Worm (Caenorhabditis elegans) whole organism, mixed stage, embryonic: ENCODE results near the gene R07E5.11.

Source experiments
- M03D4.4 ChIP-seq: sonication (generic microtip); optimal IDR thresholded peaks from 2 replicates; lab custom pipeline; 2017; ENCODE audit warnings: mild to moderate bottlenecking, missing genetic modification characterization, missing compliant biosample characterization
- bed-3 ChIP-seq: fragments of 200-800 bp; sonication (Bioruptor generic); optimal IDR thresholded peaks from 3 replicates; lab custom pipeline; 2018; ENCODE audit warnings: mild to moderate bottlenecking, missing genetic modification characterization, moderate library complexity, missing compliant biosample characterization
- blmp-1 ChIP-seq: fragments of 150-350 bp; optimal IDR thresholded peaks from 2 replicates; lab custom pipeline; 2014; ENCODE audit warnings: missing biosample characterization, missing genetic modification characterization
- ceh-43 ChIP-seq: fragments of 200-800 bp; sonication (Bioruptor generic); optimal IDR thresholded peaks from 2 replicates; lab custom pipeline; 2018; ENCODE audit warnings: mild to moderate bottlenecking, missing genetic modification characterization, moderate library complexity, missing compliant biosample characterization
- ceh-83 ChIP-seq: fragments of 200-800 bp; sonication (Bioruptor generic); optimal IDR thresholded peaks from 2 replicates; lab custom pipeline; 2018; ENCODE audit warnings: mild to moderate bottlenecking, missing genetic modification characterization, missing compliant biosample characterization
- ces-1 ChIP-seq: fragments of 150-350 bp; optimal IDR thresholded peaks from 2 replicates; lab custom pipeline; 2014; ENCODE audit warnings: missing biosample characterization, missing genetic modification reagents, missing genetic modification characterization
- cnd-1 ChIP-seq: fragments of 200-800 bp; sonication (Bioruptor generic); optimal IDR thresholded peaks from 2 replicates; lab custom pipeline; 2018; ENCODE audit warnings: mild to moderate bottlenecking, missing genetic modification characterization, missing compliant biosample characterization
- drap-1 ChIP-seq: fragments of 200-800 bp; sonication (Bioruptor generic); optimal IDR thresholded peaks from 3 replicates; lab custom pipeline; 2018; ENCODE audit warnings: mild to moderate bottlenecking, missing genetic modification characterization, missing compliant biosample characterization
- elt-1 ChIP-seq: sonication (generic microtip); optimal IDR thresholded peaks from 2 replicates; lab custom pipeline; 2017; ENCODE audit warnings: missing genetic modification characterization, mild to moderate bottlenecking, missing compliant biosample characterization, antibody characterized with exemption, moderate library complexity, borderline replicate concordance; ENCODE audit not compliant: insufficient read depth
- elt-3 ChIP-seq: fragments of 150-350 bp; optimal IDR thresholded peaks from 2 replicates; lab custom pipeline; 2014; ENCODE audit warnings: missing biosample characterization, missing genetic modification characterization
- flh-1 ChIP-seq: fragments of 200-800 bp; sonication (Bioruptor generic); optimal IDR thresholded peaks from 2 replicates; lab custom pipeline; 2018; ENCODE audit warnings: mild to moderate bottlenecking, missing genetic modification characterization, moderate library complexity, missing compliant biosample characterization
- ham-2 ChIP-seq: fragments of 200-800 bp; sonication (Bioruptor generic); optimal IDR thresholded peaks from 2 replicates; lab custom pipeline; 2018; ENCODE audit warnings: mild to moderate bottlenecking, missing genetic modification characterization, missing compliant biosample characterization
- hlh-1 ChIP-seq: fragments of 150-350 bp; optimal IDR thresholded peaks from 2 replicates; lab custom pipeline; 2014; ENCODE audit warnings: missing biosample characterization, missing genetic modification reagents, missing genetic modification characterization
- lin-13 ChIP-seq: fragments of 150-350 bp; optimal IDR thresholded peaks from 2 replicates; lab custom pipeline; 2014; ENCODE audit warnings: missing biosample characterization, missing genetic modification characterization
- lsy-2 ChIP-seq: fragments of 150-350 bp; optimal IDR thresholded peaks from 2 replicates; lab custom pipeline; 2014; ENCODE audit warnings: missing biosample characterization, missing genetic modification characterization
- mab-5 ChIP-seq: fragments of 150-350 bp; optimal IDR thresholded peaks from 2 replicates; lab custom pipeline; 2014; ENCODE audit warnings: missing biosample characterization, missing genetic modification characterization
- mep-1 ChIP-seq: fragments of 150-350 bp; optimal IDR thresholded peaks from 2 replicates; lab custom pipeline; 2017; ENCODE audit warnings: missing biosample characterization, missing genetic modification reagents, missing genetic modification characterization, inconsistent platforms
- mls-2 ChIP-seq: sonication (generic microtip); optimal IDR thresholded peaks from 2 replicates; lab custom pipeline; 2016; ENCODE audit warnings: mild to moderate bottlenecking, missing genetic modification characterization, moderate library complexity, missing compliant biosample characterization
- nhr-12 ChIP-seq: fragments of 150-350 bp; optimal IDR thresholded peaks from 2 replicates; lab custom pipeline; 2014; ENCODE audit warnings: missing biosample characterization, missing genetic modification characterization
- nhr-2 ChIP-seq: fragments of 150-350 bp; optimal IDR thresholded peaks from 2 replicates; lab custom pipeline; 2014; ENCODE audit warnings: missing biosample characterization, missing genetic modification characterization
- nhr-237 ChIP-seq: fragments of 150-350 bp; optimal IDR thresholded peaks from 2 replicates; lab custom pipeline; 2014; ENCODE audit warnings: missing biosample characterization, missing genetic modification characterization
- nhr-28 ChIP-seq: fragments of 150-350 bp; optimal IDR thresholded peaks from 2 replicates; lab custom pipeline; 2014; ENCODE audit warnings: missing biosample characterization, missing genetic modification characterization
- nhr-76 ChIP-seq: sonication (generic microtip); optimal IDR thresholded peaks from 2 replicates; lab custom pipeline; 2017; ENCODE audit warnings: missing biosample characterization, missing genetic modification characterization
- pha-4 ChIP-seq: fragments of 150-350 bp; optimal IDR thresholded peaks from 2 replicates; lab custom pipeline; 2018; ENCODE audit warnings: missing biosample characterization, missing genetic modification reagents, missing genetic modification characterization
- sem-2 ChIP-seq: fragments of 200-800 bp; sonication (Bioruptor generic); optimal IDR thresholded peaks from 2 replicates; lab custom pipeline; 2018; ENCODE audit warnings: mild to moderate bottlenecking, missing genetic modification characterization, missing compliant biosample characterization
- snpc-4 ChIP-seq: fragments of 150-350 bp; optimal IDR thresholded peaks from 2 replicates; lab custom pipeline; 2014; ENCODE audit warnings: missing biosample characterization, missing genetic modification characterization
- sptf-1 ChIP-seq: sonication (generic microtip); optimal IDR thresholded peaks from 2 replicates; lab custom pipeline; 2017; ENCODE audit warnings: mild to moderate bottlenecking, missing genetic modification characterization, moderate library complexity, missing compliant biosample characterization
- tbx-8 ChIP-seq: fragments of 200-800 bp; sonication (Bioruptor generic); optimal IDR thresholded peaks from 2 replicates; lab custom pipeline; 2018; ENCODE audit warnings: mild to moderate bottlenecking, missing genetic modification characterization, moderate library complexity, missing compliant biosample characterization
- unc-120 ChIP-seq: sonication (generic microtip); optimal IDR thresholded peaks from 2 replicates; lab custom pipeline; 2017; ENCODE audit warnings: missing genetic modification characterization, missing compliant biosample characterization; ENCODE audit not compliant: poor library complexity, severe bottlenecking
- zip-8 ChIP-seq: fragments of 150-350 bp; optimal IDR thresholded peaks from 2 replicates; lab custom pipeline; 2014; ENCODE audit warnings: missing biosample characterization, missing genetic modification characterization
- ztf-11 ChIP-seq: fragments of 150-350 bp; optimal IDR thresholded peaks from 2 replicates; lab custom pipeline; 2014; ENCODE audit warnings: missing biosample characterization, missing genetic modification characterization

Gene R07E5.11

DNA sequence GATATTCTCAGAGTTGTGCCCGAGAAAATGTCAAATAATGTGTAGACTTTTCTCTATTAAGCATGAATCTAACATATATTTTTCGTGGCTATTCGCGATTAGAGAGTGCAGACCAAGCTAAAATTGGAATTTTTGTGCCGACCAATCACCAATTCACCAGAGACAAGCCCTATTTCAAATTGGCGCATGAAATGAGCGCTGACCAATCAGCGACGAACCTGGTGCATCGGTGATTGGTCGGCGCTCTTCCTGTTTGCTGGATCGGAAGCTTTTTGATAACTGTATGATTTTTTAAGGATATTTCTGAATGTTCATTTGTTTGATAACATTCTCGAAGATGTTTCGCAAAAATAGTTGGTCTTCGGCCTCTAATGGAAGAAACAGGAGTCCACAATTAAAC, 38.3 kb upstream of the R07E5.11 start:
- TF ChIP-seq lin-13 (tag; lab: Kevin White, UChicago): no peak
- no peak for TF ChIP-seq cnd-1
- no peak for TF ChIP-seq ztf-11 (tag; lab: Kevin White, UChicago)
- TF ChIP-seq sptf-1 (tag; lab: Kevin White, UChicago): no peak
- no peak for TF ChIP-seq M03D4.4 (tag; lab: Kevin White, UChicago)
- TF ChIP-seq elt-1: no peak
- TF ChIP-seq ces-1 (GFP tag; lab: Kevin White, UChicago): no peak
- TF ChIP-seq zip-8 (tag; lab: Kevin White, UChicago): no peak
- TF ChIP-seq nhr-2 (tag; lab: Kevin White, UChicago): no peak
- TF ChIP-seq flh-1 (GFP tag; lab: Kevin White, UChicago): no peak
- no peak for TF ChIP-seq nhr-28 (tag; lab: Kevin White, UChicago)
- TF ChIP-seq bed-3 (GFP tag; lab: Kevin White, UChicago): no peak
- no peak for TF ChIP-seq unc-120 (tag; lab: Kevin White, UChicago)
- TF ChIP-seq ceh-43 (GFP tag; lab: Kevin White, UChicago): no peak
- TF ChIP-seq pha-4 (tag; lab: Kevin White, UChicago): no peak
- TF ChIP-seq sem-2: no peak
- TF ChIP-seq nhr-76 (tag; lab: Kevin White, UChicago): no peak
- TF ChIP-seq hlh-1 (tag; lab: Kevin White, UChicago): no peak
- no peak for TF ChIP-seq nhr-12 (tag; lab: Kevin White, UChicago)
- TF ChIP-seq blmp-1: no peak

DNA sequence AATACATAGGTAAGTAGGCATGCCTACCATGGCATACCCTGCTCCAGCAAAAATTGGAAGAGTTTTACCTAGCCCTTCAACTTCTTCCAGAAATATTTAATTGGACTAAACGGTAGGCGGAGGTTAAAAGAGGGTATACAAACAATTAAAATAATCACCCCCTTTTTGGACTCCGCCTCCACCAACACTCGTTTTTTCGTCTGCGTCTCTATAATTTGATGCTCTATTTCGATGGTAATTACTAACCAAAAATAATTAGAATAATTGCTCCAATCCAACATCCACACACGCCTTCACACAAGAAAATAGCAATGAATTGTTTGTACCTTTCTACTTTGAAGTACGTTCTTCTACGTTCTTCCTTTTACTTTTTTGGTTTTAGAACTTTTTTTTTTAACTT, 37.7 kb upstream of the R07E5.11 start:
- TF ChIP-seq mls-2 (tag; lab: Kevin White, UChicago): peak; percentile 30
- peak; percentile 99 for TF ChIP-seq ceh-43 (GFP tag; lab: Kevin White, UChicago)
- TF ChIP-seq bed-3 (GFP tag; lab: Kevin White, UChicago): no peak

DNA sequence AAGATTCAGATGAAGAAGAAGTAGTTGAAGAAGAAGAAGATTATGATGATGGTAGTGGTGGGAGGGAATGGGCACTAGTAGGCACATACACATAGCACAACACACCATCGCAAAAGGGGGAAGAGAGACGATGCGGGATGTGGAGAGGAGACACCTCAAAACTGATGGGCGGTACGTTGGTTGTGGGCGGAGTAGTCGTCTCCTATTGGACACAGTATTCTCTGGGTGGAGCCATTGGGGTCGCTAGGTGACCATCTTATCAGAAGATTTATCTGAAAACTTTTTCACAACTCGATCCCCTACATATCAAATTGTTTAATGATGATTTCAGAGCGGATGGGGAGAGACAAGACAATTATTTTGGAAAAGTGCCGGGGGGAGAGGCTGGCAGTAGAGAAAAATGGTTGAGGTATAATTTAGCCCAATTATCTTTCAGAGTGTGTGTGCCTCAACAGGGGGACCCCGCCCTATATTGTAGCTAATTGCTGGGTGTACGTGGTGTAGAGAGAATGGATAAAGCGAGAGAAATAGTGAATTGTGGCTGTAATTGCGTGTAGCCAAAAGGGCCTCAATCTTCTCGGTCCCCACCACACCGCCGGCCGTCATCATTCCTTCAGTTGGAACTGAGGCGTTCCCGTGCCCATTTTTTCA, 35.9 kb upstream of the R07E5.11 start:
- TF ChIP-seq flh-1 (GFP tag; lab: Kevin White, UChicago): no peak
- no peak for TF ChIP-seq blmp-1
- TF ChIP-seq elt-3: no peak
- no peak for TF ChIP-seq zip-8 (tag; lab: Kevin White, UChicago)
- TF ChIP-seq ceh-83 (GFP tag; lab: Kevin White, UChicago): no peak
- TF ChIP-seq hlh-1 (tag; lab: Kevin White, UChicago): no peak
- no peak for TF ChIP-seq ces-1 (GFP tag; lab: Kevin White, UChicago)
- no peak for TF ChIP-seq tbx-8 (GFP tag; lab: Kevin White, UChicago)
- TF ChIP-seq lsy-2 (tag; lab: Kevin White, UChicago): peak; percentile 71
- peak; percentile 99 for TF ChIP-seq ceh-43 (GFP tag; lab: Kevin White, UChicago)
- TF ChIP-seq M03D4.4 (tag; lab: Kevin White, UChicago): no peak
- no peak for TF ChIP-seq unc-120 (tag; lab: Kevin White, UChicago)
- TF ChIP-seq ham-2: peak; percentile 44
- no peak for TF ChIP-seq nhr-28 (tag; lab: Kevin White, UChicago)
- TF ChIP-seq nhr-2 (tag; lab: Kevin White, UChicago): no peak
- TF ChIP-seq snpc-4 (tag; lab: Kevin White, UChicago): no peak
- TF ChIP-seq mls-2 (tag; lab: Kevin White, UChicago): peak; percentile 50
- TF ChIP-seq mab-5 (tag; lab: Kevin White, UChicago): no peak
- no peak for TF ChIP-seq lin-13 (tag; lab: Kevin White, UChicago)
- peak; percentile 39 for TF ChIP-seq sptf-1 (tag; lab: Kevin White, UChicago)
- TF ChIP-seq drap-1 (GFP tag; lab: Kevin White, UChicago): no peak
- no peak for TF ChIP-seq mep-1 (tag; lab: Kevin White, UChicago)
- TF ChIP-seq elt-1: no peak
- no peak for TF ChIP-seq nhr-12 (tag; lab: Kevin White, UChicago)

DNA sequence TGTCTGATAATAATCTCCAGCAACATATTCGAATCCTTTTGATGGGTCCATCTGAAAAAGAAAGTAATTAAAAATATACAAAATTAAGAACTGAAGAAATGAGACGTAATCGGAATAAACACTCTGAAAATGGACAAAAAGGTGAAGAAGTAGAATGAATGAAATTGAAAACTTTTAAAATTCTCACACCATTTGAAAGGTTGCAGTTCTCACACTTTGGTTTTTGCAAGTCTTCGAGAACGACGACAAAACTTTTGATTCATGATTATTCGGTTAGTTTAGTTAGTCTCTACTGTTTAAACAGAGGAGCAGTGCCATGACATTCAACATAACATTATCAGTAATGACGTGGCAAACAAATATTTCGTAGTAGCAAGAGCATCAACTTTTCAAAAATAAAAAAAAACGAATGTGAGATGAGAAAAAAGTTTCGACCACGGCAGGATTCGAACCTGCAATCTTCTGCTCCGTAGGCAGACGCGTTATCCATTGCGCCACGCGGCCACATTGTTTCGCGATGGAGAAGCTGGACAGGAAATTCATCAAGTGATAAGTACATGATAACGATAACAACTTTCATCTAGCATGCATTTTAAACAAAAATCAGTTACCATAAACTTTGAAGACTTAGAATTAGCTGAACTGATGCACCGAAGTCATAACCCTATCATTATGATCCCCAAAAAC, 35.0 kb upstream of the R07E5.11 start, which contains the start of gene ceh-43:
Gene ceh-43, minus strand, starts transcription at position 51 of the 687 bp plus-strand sequence.
- TF ChIP-seq hlh-1 (tag; lab: Kevin White, UChicago) (no peak), elt-3 (no peak), mep-1 (tag; lab: Kevin White, UChicago) (no peak), lsy-2 (tag; lab: Kevin White, UChicago) (no peak), ces-1 (GFP tag; lab: Kevin White, UChicago) (no peak), snpc-4 (tag; lab: Kevin White, UChicago) (no peak), sptf-1 (tag; lab: Kevin White, UChicago) (no peak), zip-8 (tag; lab: Kevin White, UChicago) (no peak), ceh-43 (GFP tag; lab: Kevin White, UChicago) (no peak), sem-2 (no peak), cnd-1 (no peak), bed-3 (GFP tag; lab: Kevin White, UChicago) (no peak), lin-13 (tag; lab: Kevin White, UChicago) (no peak), flh-1 (GFP tag; lab: Kevin White, UChicago) (no peak), mls-2 (tag; lab: Kevin White, UChicago) (no peak), ham-2 (no peak), drap-1 (GFP tag; lab: Kevin White, UChicago) (no peak), nhr-237 (tag; lab: Kevin White, UChicago) (no peak), unc-120 (tag; lab: Kevin White, UChicago) (no peak), M03D4.4 (tag; lab: Kevin White, UChicago) (no peak)
- TF ChIP-seq, all 35 proteins: peak for 0
